Worm (Caenorhabditis elegans): ENCODE data around the gene npr-38.

npr-38 gene

ce11 chrX:6320887-6321286 lies 9.4 kb downstream of the npr-38 start:
- no peak for TF ChIP-seq ztf-16 (tag; optimal IDR thresholded peaks at IDR 0.05)
- TF ChIP-seq fkh-10 (GFP tag; optimal IDR thresholded peaks at IDR 0.05), result no peak
- no peak for TF ChIP-seq tbx-7 (tag; optimal IDR thresholded peaks at IDR 0.05)
- no peak for TF ChIP-seq gmeb-2 (tag; optimal IDR thresholded peaks at IDR 0.05)
- no peak for TF ChIP-seq nhr-11 (tag; optimal IDR thresholded peaks at IDR 0.05)
- no peak for TF ChIP-seq lin-11 (tag; optimal IDR thresholded peaks at IDR 0.05)
- no peak for TF ChIP-seq sdc-2 (tag; optimal IDR thresholded peaks at IDR 0.05)
- no peak for TF ChIP-seq hlh-8 (tag; optimal IDR thresholded peaks at IDR 0.05)

DNA sequence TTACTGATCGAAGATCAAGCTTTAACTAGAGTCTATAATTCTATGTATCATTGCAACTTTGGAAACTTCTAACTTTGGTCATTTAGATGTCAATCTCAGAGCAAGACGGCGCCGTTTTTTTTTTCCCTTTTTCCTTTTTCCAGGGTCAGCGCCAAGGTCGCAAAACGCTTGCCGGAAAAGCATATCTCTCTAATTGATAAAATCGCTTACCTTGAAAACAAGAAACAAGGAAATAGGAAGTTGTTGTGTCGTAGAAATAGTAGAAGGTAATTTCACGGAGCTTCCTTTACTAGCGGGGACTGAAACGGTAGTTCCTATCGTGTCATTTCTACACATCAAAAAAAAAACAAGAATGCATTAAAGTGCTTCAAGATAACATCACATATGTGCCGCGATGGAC lies 9.9 kb downstream of the npr-38 start:
- TF ChIP-seq ets-4 (tag; optimal IDR thresholded peaks at IDR 0.05), result no peak
- TF ChIP-seq ref-2 (tag; optimal IDR thresholded peaks at IDR 0.05), result no peak
- no peak for TF ChIP-seq lin-11 (tag; optimal IDR thresholded peaks at IDR 0.05)
- no peak for TF ChIP-seq unc-86 (tag; optimal IDR thresholded peaks at IDR 0.05)
- TF ChIP-seq ceh-31 (tag; optimal IDR thresholded peaks at IDR 0.05), result no peak
- TF ChIP-seq pag-3 (tag; optimal IDR thresholded peaks at IDR 0.05; ENCODE audit: borderline replicate concordance), result no peak
- no peak for TF ChIP-seq pros-1 (tag; optimal IDR thresholded peaks at IDR 0.05)
- TF ChIP-seq fkh-6 (tag; optimal IDR thresholded peaks at IDR 0.05), result no peak

DNA sequence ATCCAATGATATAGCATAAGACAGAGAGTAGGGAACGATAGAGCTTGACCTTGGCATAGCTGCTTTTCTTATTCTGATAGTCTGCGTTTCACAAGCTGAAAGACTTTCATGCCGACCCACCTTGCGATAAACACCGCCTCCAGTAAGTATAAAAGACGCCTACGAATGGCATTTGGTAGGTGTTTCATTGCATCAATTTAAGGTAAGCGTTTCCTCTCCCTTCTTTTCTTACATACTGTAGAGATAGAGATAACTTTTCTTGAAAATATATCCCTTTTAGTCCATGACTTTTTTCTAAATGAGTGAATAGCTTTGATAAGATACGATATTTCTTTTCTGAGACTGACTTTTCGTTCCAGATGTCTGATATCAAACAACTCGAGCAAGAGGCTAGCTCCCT lies 11.6 kb downstream of the npr-38 start, which contains the start of gene col-167:
Gene col-167 (plus strand): TSS at position 360 of the 400 bp plus-strand sequence.
- TF ChIP-seq syd-9 (tag; optimal IDR thresholded peaks at IDR 0.05) (no peak), pat-9 (tag; optimal IDR thresholded peaks at IDR 0.05) (no peak)

DNA sequence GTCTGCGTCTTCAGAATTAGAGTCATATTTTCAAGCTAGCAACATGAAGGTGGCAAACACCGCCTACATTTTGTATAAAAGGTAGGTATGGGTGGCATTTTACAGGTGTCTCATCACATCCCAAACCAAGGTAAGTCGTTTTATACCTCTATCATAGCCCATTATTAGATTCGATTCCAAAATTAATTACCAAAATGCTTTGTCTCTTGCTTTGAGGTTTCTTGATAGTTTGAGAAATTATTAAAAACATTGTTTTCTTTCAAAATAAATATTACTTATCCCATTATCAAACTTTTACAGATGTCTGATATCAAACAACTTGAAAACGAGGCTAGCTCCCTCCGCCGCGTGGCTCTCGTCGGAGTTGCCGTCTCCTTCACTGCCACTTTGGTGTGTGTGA lies 14.6 kb downstream of the npr-38 start, which contains the start of gene col-168:
Gene col-168 (plus strand): TSS at position 301 of the 400 bp plus-strand sequence.
- TF ChIP-seq gmeb-2 (tag; optimal IDR thresholded peaks at IDR 0.05) (no peak), ceh-48 (tag; optimal IDR thresholded peaks at IDR 0.05) (no peak), hlh-6 (tag; optimal IDR thresholded peaks at IDR 0.05) (no peak), nhr-232 (tag; optimal IDR thresholded peaks at IDR 0.05) (no peak), ceh-22 (tag; optimal IDR thresholded peaks at IDR 0.05) (no peak), pax-1 (tag; optimal IDR thresholded peaks at IDR 0.05) (no peak), unc-3 (GFP tag; conservative IDR thresholded peaks at IDR 0.05) (no peak), unc-3 (tag; optimal IDR thresholded peaks at IDR 0.05) (no peak), lin-11 (tag; optimal IDR thresholded peaks at IDR 0.05) (no peak), tbx-2 (tag; optimal IDR thresholded peaks at IDR 0.05) (no peak), lim-6 (tag; optimal IDR thresholded peaks at IDR 0.05) (no peak), ceh-45 (GFP tag; IDR thresholded peaks at IDR 0.05) (no peak), hlh-8 (tag; optimal IDR thresholded peaks at IDR 0.05) (no peak), npax-4 (tag; optimal IDR thresholded peaks at IDR 0.05) (no peak), mec-3 (tag; optimal IDR thresholded peaks at IDR 0.05; ENCODE audit: borderline replicate concordance) (no peak), ttx-3 (tag; optimal IDR thresholded peaks at IDR 0.05) (no peak), unc-55 (GFP tag; optimal IDR thresholded peaks at IDR 0.05) (no peak)

DNA sequence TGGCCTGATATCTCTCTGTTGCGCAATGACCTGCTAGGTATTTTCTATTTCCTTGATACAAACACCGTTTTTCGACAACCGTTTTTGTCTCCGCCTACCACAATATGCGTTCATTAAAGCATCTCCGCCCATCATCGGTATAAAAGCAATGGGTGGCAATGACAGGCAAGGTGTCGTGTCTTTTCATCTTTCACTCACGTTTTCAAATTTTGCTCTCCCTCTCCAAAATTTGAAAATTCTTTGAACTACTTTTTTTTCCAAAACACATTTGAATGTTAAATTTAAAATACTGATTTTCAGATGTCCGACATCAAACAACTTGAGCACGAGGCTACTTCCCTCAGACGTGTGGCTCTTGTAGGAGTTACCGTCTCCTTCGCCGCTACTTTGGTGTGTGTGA lies 17.4 kb downstream of the npr-38 start, which contains the start of gene col-169:
Gene col-169 (plus strand): TSS at position 301 of the 400 bp plus-strand sequence.
- TF ChIP-seq ceh-22 (tag; optimal IDR thresholded peaks at IDR 0.05) (no peak), ceh-30 (tag; optimal IDR thresholded peaks at IDR 0.05) (no peak), unc-3 (GFP tag; conservative IDR thresholded peaks at IDR 0.05) (no peak), unc-3 (tag; optimal IDR thresholded peaks at IDR 0.05) (no peak), fkh-10 (GFP tag; optimal IDR thresholded peaks at IDR 0.05) (no peak), ama-1 (optimal IDR thresholded peaks at IDR 0.05) (no peak), hlh-15 (tag; optimal IDR thresholded peaks at IDR 0.05) (no peak), hlh-30 (tag; optimal IDR thresholded peaks at IDR 0.05; ENCODE audit: insufficient read depth) (no peak), lin-11 (tag; optimal IDR thresholded peaks at IDR 0.05) (no peak), nhr-11 (tag; optimal IDR thresholded peaks at IDR 0.05) (no peak), ztf-16 (tag; optimal IDR thresholded peaks at IDR 0.05) (no peak), ref-2 (tag; optimal IDR thresholded peaks at IDR 0.05) (no peak), hlh-13 (GFP tag; optimal IDR thresholded peaks at IDR 0.05) (no peak), ttx-3 (tag; optimal IDR thresholded peaks at IDR 0.05) (no peak), fkh-6 (tag; optimal IDR thresholded peaks at IDR 0.05) (no peak), ets-4 (tag; optimal IDR thresholded peaks at IDR 0.05) (no peak), T23F11.4 (GFP tag; optimal IDR thresholded peaks at IDR 0.05) (no peak), hlh-8 (tag; optimal IDR thresholded peaks at IDR 0.05) (no peak)
